Fruit fly (Drosophila melanogaster): ENCODE data around the gene CG17108.

- TF ChIP-seq insv (optimal IDR thresholded peaks at IDR 0.05) = no peak
- TF ChIP-seq psq (optimal IDR thresholded peaks at IDR 0.05) = no peak
- TF ChIP-seq h (optimal IDR thresholded peaks at IDR 0.05) = no peak
- TF ChIP-seq ttk (optimal IDR thresholded peaks at IDR 0.05) = no peak
- TF ChIP-seq Myc (optimal IDR thresholded peaks at IDR 0.05) = no peak
- no peak for TF ChIP-seq Sin3A (optimal IDR thresholded peaks at IDR 0.05)
Observed at dm6 chr2L:10687009-10687793, 6.7 kb downstream of the CG17108 start, which contains the start of gene CG7296.

Measured in Kc167 (cell line).